Worm (Caenorhabditis elegans) whole organism, late embryonic: Measurements from ENCODE around the gene fbxa-142.

Experiments
- K02D7.2 ChIP-seq: sonication (generic microtip); optimal IDR thresholded peaks from 2 replicates; lab custom pipeline; 2017; ENCODE audit warnings: mild to moderate bottlenecking, missing genetic modification characterization, missing compliant biosample characterization
- nhr-11 ChIP-seq: fragments of 150-350 bp; optimal IDR thresholded peaks from 2 replicates; lab custom pipeline; 2014; ENCODE audit warnings: missing biosample characterization, missing genetic modification characterization
- pros-1 ChIP-seq: fragments of 150-350 bp; optimal IDR thresholded peaks from 2 replicates; lab custom pipeline; 2014; ENCODE audit warnings: missing biosample characterization, missing genetic modification reagents, missing genetic modification characterization

DNA sequence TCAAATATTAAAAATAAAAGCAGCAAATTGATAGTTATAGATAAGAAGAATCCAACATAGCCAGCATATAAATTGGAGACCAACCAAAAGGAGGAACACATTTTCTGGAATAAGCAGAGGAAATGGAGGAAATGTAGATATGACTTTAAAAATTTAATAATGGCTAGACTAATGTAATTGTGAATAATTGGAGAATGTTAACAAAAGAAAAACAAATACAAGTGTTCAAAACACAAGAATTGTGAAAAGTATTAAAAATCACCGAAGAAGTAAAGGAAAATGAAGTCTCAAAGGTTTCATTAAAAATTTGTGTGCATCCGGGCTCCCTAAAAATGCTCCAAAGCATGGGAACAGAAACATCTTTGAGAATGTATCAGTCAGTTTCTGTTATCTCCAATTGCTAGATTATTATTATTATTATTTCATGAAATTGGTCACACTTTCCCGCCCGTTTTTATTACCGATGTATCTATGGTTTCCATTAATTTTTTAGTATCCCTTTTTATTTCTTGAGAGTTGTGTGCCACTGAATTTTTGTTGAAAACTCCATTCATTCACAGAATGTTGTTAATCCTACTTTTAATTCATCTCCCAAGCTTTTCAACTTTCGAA is 31.1 kb upstream of the fbxa-142 start, which contains the start of the genes str-109 and F10A3.11:
- TF ChIP-seq K02D7.2: no peak
- TF ChIP-seq nhr-11 (tag; lab: Kevin White, UChicago): no peak
- no peak for TF ChIP-seq pros-1 (tag; lab: Kevin White, UChicago)
